Fruit fly (Drosophila melanogaster) whole organism, embryonic: ENCODE results near the gene TwdlX.

Experiments used
- BEAF-32 ChIP-seq: fragments of 200-800 bp; sonication (Bioruptor generic); optimal IDR thresholded peaks from 3 replicates; lab custom pipeline; 2017; ENCODE audit warnings: missing biosample characterization, missing genetic modification characterization, mild to moderate bottlenecking, moderate library complexity, missing genetic modification reagents
- CG10209 ChIP-seq: fragments of 200-800 bp; sonication (Bioruptor generic); optimal IDR thresholded peaks from 3 replicates; lab custom pipeline; 2017; ENCODE audit warnings: missing biosample characterization, mild to moderate bottlenecking, missing genetic modification characterization, missing genetic modification reagents
- CG10979 ChIP-seq: fragments of 200-800 bp; sonication (Bioruptor generic); optimal IDR thresholded peaks from 2 replicates; lab custom pipeline; 2018; ENCODE audit warnings: missing biosample characterization, mild to moderate bottlenecking, missing genetic modification characterization, moderate library complexity
- CG11085 ChIP-seq: fragments of 200-800 bp; sonication (Bioruptor generic); IDR thresholded peaks from 2 replicates; pipeline ENCODE4 v1.3.6; 2022; ENCODE audit warnings: missing biosample characterization, missing genetic modification characterization
- CG11723 ChIP-seq: fragments of 200-800 bp; sonication (Bioruptor generic); optimal IDR thresholded peaks from 2 replicates; lab custom pipeline; 2017; ENCODE audit warnings: missing biosample characterization, mild to moderate bottlenecking, missing genetic modification characterization
- CG12769 ChIP-seq: fragments of 200-800 bp; sonication (Bioruptor generic); optimal IDR thresholded peaks from 2 replicates; lab custom pipeline; 2019; ENCODE audit warnings: missing biosample characterization, mild to moderate bottlenecking, missing genetic modification characterization, moderate library complexity
- CG13287 ChIP-seq: fragments of 200-800 bp; sonication (Bioruptor generic); IDR thresholded peaks from 2 replicates; pipeline ENCODE4 v1.3.6; 2022; ENCODE audit warnings: missing biosample characterization, missing genetic modification characterization; ENCODE audit not compliant: partially characterized antibody
- CG14441 ChIP-seq: fragments of 200-800 bp; sonication (Bioruptor generic); IDR thresholded peaks from 2 replicates; pipeline ENCODE4 v1.3.6; 2022; ENCODE audit warnings: missing biosample characterization, missing genetic modification characterization
- CG14860 ChIP-seq: fragments of 200-800 bp; sonication (Bioruptor generic); IDR thresholded peaks from 3 replicates; pipeline ENCODE4 v1.3.6; 2022; ENCODE audit warnings: missing biosample characterization, missing genetic modification characterization; ENCODE audit not compliant: partially characterized antibody
- CG17186 ChIP-seq: fragments of 200-800 bp; sonication (Bioruptor generic); optimal IDR thresholded peaks from 3 replicates; lab custom pipeline; 2017; ENCODE audit warnings: missing biosample characterization, missing genetic modification reagents, missing genetic modification characterization
- CG17385 ChIP-seq: fragments of 200-800 bp; sonication (Bioruptor generic); optimal IDR thresholded peaks from 3 replicates; lab custom pipeline; 2018; ENCODE audit warnings: missing biosample characterization, mild to moderate bottlenecking, missing genetic modification characterization
- CG17802 ChIP-seq: fragments of 200-800 bp; sonication (Bioruptor generic); optimal IDR thresholded peaks from 2 replicates; lab custom pipeline; 2018; ENCODE audit warnings: missing biosample characterization, mild to moderate bottlenecking, missing genetic modification characterization, moderate library complexity
- CG17829 ChIP-seq: fragments of 200-800 bp; optimal IDR thresholded peaks from 2 replicates; lab custom pipeline; 2019; ENCODE audit warnings: missing biosample characterization, mild to moderate bottlenecking, missing genetic modification characterization, moderate library complexity
- CG3281 ChIP-seq: fragments of 200-800 bp; sonication (Bioruptor generic); optimal IDR thresholded peaks from 3 replicates; lab custom pipeline; 2017; ENCODE audit warnings: missing biosample characterization, mild to moderate bottlenecking, missing genetic modification characterization
- CG6175 ChIP-seq: fragments of 200-800 bp; sonication (Bioruptor generic); IDR thresholded peaks from 3 replicates; pipeline ENCODE4 v1.3.6; 2022; ENCODE audit warnings: missing biosample characterization, missing genetic modification characterization
- CG6854 ChIP-seq: fragments of 200-800 bp; sonication (Bioruptor generic); optimal IDR thresholded peaks from 3 replicates; lab custom pipeline; 2017; ENCODE audit warnings: missing biosample characterization, mild to moderate bottlenecking, missing genetic modification characterization
- CG7271 ChIP-seq: fragments of 200-800 bp; sonication (Bioruptor generic); optimal IDR thresholded peaks from 2 replicates; lab custom pipeline; 2018; ENCODE audit warnings: missing biosample characterization, mild to moderate bottlenecking, missing genetic modification characterization, moderate library complexity
- CG7928 ChIP-seq: fragments of 200-800 bp; sonication (Bioruptor generic); optimal IDR thresholded peaks from 2 replicates; lab custom pipeline; 2017; ENCODE audit warnings: missing biosample characterization, mild to moderate bottlenecking, missing genetic modification characterization
- CG8765 ChIP-seq: fragments of 200-800 bp; sonication (Bioruptor generic); IDR thresholded peaks from 2 replicates; pipeline ENCODE4 v1.3.6; 2022; ENCODE audit warnings: missing biosample characterization, missing genetic modification characterization
- CG9727 ChIP-seq: fragments of 200-800 bp; sonication (Bioruptor generic); optimal IDR thresholded peaks from 3 replicates; lab custom pipeline; 2017; ENCODE audit warnings: missing biosample characterization, mild to moderate bottlenecking, missing genetic modification characterization
- Doc3 ChIP-seq: fragments of 200-800 bp; sonication (Bioruptor generic); IDR thresholded peaks from 3 replicates; pipeline ENCODE4 v1.3.6; 2022; ENCODE audit warnings: missing biosample characterization, missing genetic modification characterization; ENCODE audit not compliant: partially characterized antibody
- Dp ChIP-seq: fragments of 200-800 bp; sonication (Bioruptor generic); optimal IDR thresholded peaks from 2 replicates; lab custom pipeline; 2018; ENCODE audit warnings: missing biosample characterization, mild to moderate bottlenecking, missing genetic modification characterization, moderate library complexity
- Lpt ChIP-seq: fragments of >200 bp; optimal IDR thresholded peaks from 2 replicates; lab custom pipeline; 2018; ENCODE audit warnings: missing biosample characterization, missing genetic modification characterization
- Meics ChIP-seq: fragments of 200-800 bp; sonication (Bioruptor generic); optimal IDR thresholded peaks from 2 replicates; lab custom pipeline; 2017; ENCODE audit warnings: missing biosample characterization, mild to moderate bottlenecking, missing genetic modification characterization
- Oaz ChIP-seq: fragments of 200-800 bp; sonication (Bioruptor generic); IDR thresholded peaks from 2 replicates; pipeline ENCODE4 v1.3.6; 2022; ENCODE audit warnings: missing biosample characterization, missing genetic modification characterization
- Side ChIP-seq: fragments of 200-800 bp; sonication (Bioruptor generic); optimal IDR thresholded peaks from 2 replicates; lab custom pipeline; 2016; ENCODE audit warnings: missing biosample characterization, missing genetic modification characterization
- ab ChIP-seq: fragments of 200-800 bp; sonication (Bioruptor generic); optimal IDR thresholded peaks from 2 replicates; lab custom pipeline; 2016; ENCODE audit warnings: missing biosample characterization, missing genetic modification characterization
- bab2 ChIP-seq: fragments of 200-800 bp; sonication (Bioruptor generic); optimal IDR thresholded peaks from 2 replicates; lab custom pipeline; 2016; ENCODE audit warnings: missing biosample characterization, missing genetic modification characterization
- cad ChIP-seq: fragments of >200 bp; optimal IDR thresholded peaks from 2 replicates; lab custom pipeline; 2017; ENCODE audit warnings: missing biosample characterization, missing genetic modification characterization
- chif ChIP-seq, 2 experiments: fragments of 200-800 bp; sonication (Bioruptor generic); optimal IDR thresholded peaks; 3 replicates each; lab custom pipeline; 2016; ENCODE audit warnings: missing biosample characterization in 2 of 2, missing genetic modification characterization in 2 of 2
- chm ChIP-seq: fragments of 200-800 bp; sonication (Bioruptor generic); IDR thresholded peaks from 2 replicates; pipeline ENCODE4 v1.3.6; 2022; ENCODE audit warnings: missing biosample characterization, missing genetic modification characterization
- crol ChIP-seq: fragments of 200-800 bp; sonication (Bioruptor generic); IDR thresholded peaks from 2 replicates; pipeline ENCODE4 v1.3.6; 2022; ENCODE audit warnings: missing biosample characterization, missing genetic modification characterization
- dimm ChIP-seq: fragments of 200-800 bp; sonication (Bioruptor generic); IDR thresholded peaks from 2 replicates; pipeline ENCODE4 v1.3.6; 2022; ENCODE audit warnings: missing biosample characterization, missing genetic modification characterization
- dpn ChIP-seq, 2 experiments: fragments of 200-800 bp; sonication (Bioruptor generic); optimal IDR thresholded peaks; 3 replicates each; lab custom pipeline; 2016; ENCODE audit warnings: missing biosample characterization in 2 of 2, missing genetic modification characterization in 2 of 2
- grn ChIP-seq: fragments of 200-800 bp; sonication (Bioruptor generic); optimal IDR thresholded peaks from 3 replicates; lab custom pipeline; 2017; ENCODE audit warnings: missing biosample characterization, missing genetic modification characterization
- h ChIP-seq: fragments of >200 bp; optimal IDR thresholded peaks from 2 replicates; lab custom pipeline; 2017
- ham ChIP-seq: fragments of 200-800 bp; sonication (Bioruptor generic); IDR thresholded peaks from 2 replicates; pipeline ENCODE4 v1.3.6; 2022; ENCODE audit warnings: missing biosample characterization, missing genetic modification characterization
- hbn ChIP-seq: fragments of 200-800 bp; sonication (Bioruptor generic); IDR thresholded peaks from 2 replicates; pipeline ENCODE4 v1.3.6; 2022; ENCODE audit warnings: missing biosample characterization, missing genetic modification characterization; ENCODE audit not compliant: partially characterized antibody
- hth ChIP-seq: fragments of >200 bp; optimal IDR thresholded peaks from 2 replicates; lab custom pipeline; 2017; ENCODE audit warnings: inconsistent platforms
- kay ChIP-seq: fragments of 200-800 bp; sonication (Bioruptor generic); optimal IDR thresholded peaks from 2 replicates; lab custom pipeline; 2016; ENCODE audit warnings: missing biosample characterization, missing genetic modification characterization
- knrl ChIP-seq: fragments of 200-800 bp; sonication (Bioruptor generic); IDR thresholded peaks from 3 replicates; pipeline ENCODE4 v1.3.6; 2022; ENCODE audit warnings: missing biosample characterization, missing genetic modification characterization; ENCODE audit not compliant: partially characterized antibody
- nom ChIP-seq: fragments of 200-800 bp; sonication (Bioruptor generic); optimal IDR thresholded peaks from 2 replicates; lab custom pipeline; 2017; ENCODE audit warnings: missing biosample characterization, missing genetic modification characterization, mild to moderate bottlenecking, moderate library complexity, missing genetic modification reagents
- onecut ChIP-seq: fragments of 200-800 bp; sonication (Bioruptor generic); IDR thresholded peaks from 2 replicates; pipeline ENCODE4 v1.3.6; 2022; ENCODE audit warnings: missing biosample characterization, missing genetic modification characterization
- peb ChIP-seq: fragments of 200-800 bp; sonication (Bioruptor generic); IDR thresholded peaks from 2 replicates; pipeline ENCODE4 v1.3.6; 2022; ENCODE audit warnings: missing biosample characterization, missing genetic modification characterization
- psq ChIP-seq: fragments of 200-800 bp; sonication (Bioruptor generic); optimal IDR thresholded peaks from 2 replicates; lab custom pipeline; 2017; ENCODE audit warnings: missing biosample characterization, missing genetic modification characterization
- slbo ChIP-seq: fragments of 200-800 bp; sonication (Bioruptor generic); IDR thresholded peaks from 2 replicates; pipeline ENCODE4 v1.3.6; 2022; ENCODE audit warnings: missing biosample characterization, missing genetic modification characterization
- sr ChIP-seq: fragments of 200-800 bp; sonication (Bioruptor generic); IDR thresholded peaks from 3 replicates; pipeline ENCODE4 v1.3.6; 2022; ENCODE audit warnings: missing biosample characterization, missing genetic modification characterization
- trem ChIP-seq: fragments of 200-800 bp; optimal IDR thresholded peaks from 3 replicates; lab custom pipeline; 2019; ENCODE audit warnings: missing biosample characterization, mild to moderate bottlenecking, missing genetic modification characterization, moderate library complexity
- tup ChIP-seq: fragments of 200-800 bp; sonication (Bioruptor generic); optimal IDR thresholded peaks from 2 replicates; lab custom pipeline; 2016; ENCODE audit warnings: missing biosample characterization, mild to moderate bottlenecking, missing genetic modification characterization, moderate library complexity
- unc-4 ChIP-seq: fragments of 200-800 bp; sonication (Bioruptor generic); IDR thresholded peaks from 2 replicates; pipeline ENCODE4 v1.3.6; 2022; ENCODE audit warnings: missing biosample characterization, missing genetic modification characterization; ENCODE audit not compliant: partially characterized antibody
- wdn ChIP-seq: fragments of 200-800 bp; sonication (Bioruptor generic); IDR thresholded peaks from 2 replicates; pipeline ENCODE4 v1.3.6; 2022; ENCODE audit warnings: missing biosample characterization, missing genetic modification characterization
- zen2 ChIP-seq: fragments of 200-800 bp; sonication (Bioruptor generic); IDR thresholded peaks from 3 replicates; pipeline ENCODE4 v1.3.6; 2022; ENCODE audit warnings: missing biosample characterization, missing genetic modification characterization; ENCODE audit not compliant: partially characterized antibody

Gene TwdlX

dm6 chrX:16695658-16696181, 35.2 kb upstream of the TwdlX start, which contains the start of gene CG4678 (continued):
- TF ChIP-seq knrl (GFP tag; lab: Robert Waterston, UW) (no peak), dpn (GFP tag; optimal IDR thresholded peaks at IDR 0.05; lab: Kevin White, UChicago) (no peak), CG17385 (no peak), CG14441 (GFP tag; lab: Robert Waterston, UW) (no peak), CG8765 (GFP tag; lab: Robert Waterston, UW) (no peak), CG13287 (no peak), psq (GFP tag; lab: Kevin White, UChicago) (no peak), Dp (peak; percentile 83), hth (no peak), nom (no peak), Doc3 (GFP tag; lab: Robert Waterston, UW) (no peak), Side (no peak), kay (GFP tag; lab: Kevin White, UChicago) (no peak), CG7928 (GFP tag; lab: Kevin White, UChicago) (no peak), Oaz (GFP tag; lab: Robert Waterston, UW) (no peak), CG17829 (tag; lab: Kevin White, UChicago) (no peak), ab (GFP tag; lab: Kevin White, UChicago) (no peak), CG11723 (GFP tag; lab: Kevin White, UChicago) (no peak), CG6854 (GFP tag; lab: Kevin White, UChicago) (no peak), CG10209 (GFP tag; lab: Kevin White, UChicago) (no peak), CG11085 (no peak), trem (tag; lab: Kevin White, UChicago) (peak; percentile 17), ham (GFP tag; lab: Robert Waterston, UW) (no peak), onecut (GFP tag; lab: Robert Waterston, UW) (no peak), Lpt (GFP tag; lab: Kevin White, UChicago) (no peak), bab2 (GFP tag; lab: Kevin White, UChicago) (no peak), CG7271 (tag; lab: Kevin White, UChicago) (no peak), dimm (no peak), BEAF-32 (GFP tag; lab: Kevin White, UChicago) (peak; percentile 28), grn (GFP tag; lab: Kevin White, UChicago) (no peak), peb (no peak), hbn (GFP tag; lab: Robert Waterston, UW) (no peak), Meics (no peak), h (lab: Kevin White, UChicago) (no peak), sr (GFP tag; lab: Robert Waterston, UW) (no peak), chif (GFP tag; optimal IDR thresholded peaks at IDR 0.05; lab: Kevin White, UChicago) (no peak), wdn (GFP tag; lab: Robert Waterston, UW) (no peak), CG17186 (GFP tag; lab: Kevin White, UChicago) (no peak), slbo (GFP tag; lab: Robert Waterston, UW) (no peak), cad (GFP tag; lab: Kevin White, UChicago) (no peak), CG14860 (GFP tag; lab: Robert Waterston, UW) (no peak), tup (GFP tag; lab: Kevin White, UChicago) (no peak), CG3281 (GFP tag; lab: Kevin White, UChicago) (no peak), chm (no peak), CG9727 (no peak), CG12769 (tag; lab: Kevin White, UChicago) (no peak), CG6175 (no peak), crol (no peak), zen2 (no peak), unc-4 (GFP tag; lab: Robert Waterston, UW) (no peak), CG10979 (tag; lab: Kevin White, UChicago) (no peak), CG17802 (tag; lab: Kevin White, UChicago) (no peak)
